Worm (Caenorhabditis elegans) whole organism, L4/young adult: Measurements from ENCODE around the gene ZK262.8.

Experiments used
- W03F9.2 ChIP-seq: fragments of 150-350 bp; optimal IDR thresholded peaks from 2 replicates; lab custom pipeline; 2014; ENCODE audit warnings: missing biosample characterization, missing genetic modification characterization
- dao-5 ChIP-seq: sonication (generic microtip); optimal IDR thresholded peaks from 2 replicates; lab custom pipeline; 2016; ENCODE audit warnings: missing genotype, missing genetic modification characterization, moderate library complexity, missing compliant biosample characterization
- him-1 ChIP-seq: sonication (generic microtip); optimal IDR thresholded peaks from 2 replicates; lab custom pipeline; 2016; ENCODE audit warnings: missing genotype, missing genetic modification reagents, missing genetic modification characterization, missing compliant biosample characterization

DNA sequence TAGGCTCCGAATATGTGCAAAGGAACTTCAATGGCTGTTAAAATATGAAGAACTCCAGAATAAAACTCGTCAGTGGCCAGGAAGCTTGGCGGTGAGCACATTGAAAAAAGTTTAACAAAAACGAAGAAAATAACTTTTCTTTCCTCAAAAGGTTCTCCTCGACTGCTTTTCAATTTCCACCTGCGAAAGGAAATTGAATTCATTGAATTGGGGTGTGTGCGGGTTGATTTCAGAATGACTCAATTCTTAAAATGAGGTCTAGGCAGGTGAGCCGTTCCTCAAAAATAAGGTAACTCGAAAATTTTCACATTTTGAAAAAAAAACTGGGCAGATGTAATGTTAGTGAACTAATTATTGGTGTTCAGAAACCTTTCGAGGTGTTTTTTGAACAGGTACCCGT lies 35.2 kb downstream of the ZK262.8 start, which contains the start of gene srh-182:
- TF ChIP-seq dao-5 (tag; lab: Kevin White, UChicago) (no peak), him-1 (tag; lab: Kevin White, UChicago) (no peak), W03F9.2 (no peak)
